Worm (Caenorhabditis elegans) whole organism, L3 larva: ENCODE measurements around the gene T05B4.13.

ENCODE experiments used
- R02D3.7 ChIP-seq: fragments of 150-350 bp; optimal IDR thresholded peaks from 2 replicates; lab custom pipeline; 2014; ENCODE audit warnings: missing biosample characterization, missing genetic modification characterization
- ZK546.5 ChIP-seq: sonication (generic microtip); optimal IDR thresholded peaks from 2 replicates; lab custom pipeline; 2017; ENCODE audit warnings: missing biosample characterization, missing genetic modification characterization
- aly-2 ChIP-seq: fragments of 150-350 bp; optimal IDR thresholded peaks from 2 replicates; lab custom pipeline; 2014; ENCODE audit warnings: missing biosample characterization, missing genetic modification characterization
- ama-1 ChIP-seq: fragments of 150-350 bp; optimal IDR thresholded peaks from 2 replicates; lab custom pipeline; 2018
- ceh-16 ChIP-seq: sonication (generic microtip); optimal IDR thresholded peaks from 2 replicates; lab custom pipeline; 2017; ENCODE audit warnings: missing biosample characterization, missing genetic modification characterization
- ceh-28 ChIP-seq: fragments of 150-350 bp; optimal IDR thresholded peaks from 2 replicates; lab custom pipeline; 2014; ENCODE audit warnings: missing biosample characterization, missing genetic modification reagents, missing genetic modification characterization
- ceh-9 ChIP-seq: sonication (generic microtip); optimal IDR thresholded peaks from 2 replicates; lab custom pipeline; 2018; ENCODE audit warnings: missing biosample characterization, missing genetic modification characterization
- daf-12 ChIP-seq: fragments of 150-350 bp; optimal IDR thresholded peaks from 2 replicates; lab custom pipeline; 2014; ENCODE audit warnings: missing biosample characterization, missing genetic modification reagents, missing genetic modification characterization
- egl-27 ChIP-seq: sonication (generic microtip); optimal IDR thresholded peaks from 4 replicates; lab custom pipeline; 2017; ENCODE audit warnings: missing biosample characterization, missing genetic modification reagents, missing genetic modification characterization
- egl-5 ChIP-seq: fragments of 150-350 bp; optimal IDR thresholded peaks from 2 replicates; lab custom pipeline; 2017; ENCODE audit warnings: missing biosample characterization, missing genetic modification reagents, missing genetic modification characterization, inconsistent platforms
- elt-1 ChIP-seq: fragments of 150-350 bp; optimal IDR thresholded peaks from 2 replicates; lab custom pipeline; 2014; ENCODE audit warnings: missing biosample characterization, missing genetic modification characterization
- elt-2 ChIP-seq: sonication (generic microtip); optimal IDR thresholded peaks from 2 replicates; lab custom pipeline; 2016; ENCODE audit warnings: missing genetic modification reagents, mild to moderate bottlenecking, missing genetic modification characterization, missing compliant biosample characterization
- elt-3 ChIP-seq, 3 experiments: fragments of 150-350 bp in 1 of 3; sonication (generic microtip) in 2 of 3; optimal IDR thresholded peaks; 2 replicates in 2 of 3; 4 replicates in 1 of 3; lab custom pipeline; 2014 to 2017; ENCODE audit warnings: missing biosample characterization in 3 of 3, missing genetic modification characterization in 3 of 3
- eor-1 ChIP-seq, 2 experiments: fragments of 150-350 bp; optimal IDR thresholded peaks; 2 replicates each; lab custom pipeline; 2014 to 2018; ENCODE audit warnings: missing biosample characterization in 2 of 2, missing genetic modification characterization in 2 of 2
- fkh-10 ChIP-seq: sonication (generic microtip); optimal IDR thresholded peaks from 2 replicates; lab custom pipeline; 2017; ENCODE audit warnings: missing biosample characterization, missing genetic modification reagents, missing genetic modification characterization
- fos-1 ChIP-seq: fragments of 150-350 bp; optimal IDR thresholded peaks from 2 replicates; lab custom pipeline; 2014; ENCODE audit warnings: missing biosample characterization, missing genetic modification characterization
- hmg-11 ChIP-seq: sonication (generic microtip); optimal IDR thresholded peaks from 2 replicates; lab custom pipeline; 2016; ENCODE audit warnings: missing genetic modification characterization, missing compliant biosample characterization
- jun-1 ChIP-seq: fragments of 150-350 bp; optimal IDR thresholded peaks from 2 replicates; lab custom pipeline; 2014; ENCODE audit warnings: missing biosample characterization, missing genetic modification reagents, missing genetic modification characterization
- lin-15B ChIP-seq: fragments of 150-350 bp; optimal IDR thresholded peaks from 2 replicates; lab custom pipeline; 2014; ENCODE audit warnings: missing biosample characterization, missing genetic modification characterization
- lin-39 ChIP-seq: fragments of 150-350 bp; optimal IDR thresholded peaks from 2 replicates; lab custom pipeline; 2018; ENCODE audit warnings: missing biosample characterization, missing genetic modification reagents, missing genetic modification characterization
- lsy-12 ChIP-seq: sonication (generic microtip); optimal IDR thresholded peaks from 2 replicates; lab custom pipeline; 2016; ENCODE audit warnings: mild to moderate bottlenecking, missing genetic modification characterization, missing compliant biosample characterization
- mdl-1 ChIP-seq: fragments of 150-350 bp; optimal IDR thresholded peaks from 2 replicates; lab custom pipeline; 2014; ENCODE audit warnings: missing biosample characterization, missing genetic modification characterization
- mml-1 ChIP-seq: fragments of 150-350 bp; sonication (generic microtip); optimal IDR thresholded peaks from 3 replicates; lab custom pipeline; 2014; ENCODE audit warnings: missing biosample characterization, missing genetic modification characterization
- nfya-1 ChIP-seq: sonication (generic microtip); optimal IDR thresholded peaks from 2 replicates; lab custom pipeline; 2017; ENCODE audit warnings: missing genetic modification characterization, mild to moderate bottlenecking, missing compliant biosample characterization, antibody characterized with exemption, moderate library complexity; ENCODE audit not compliant: insufficient read depth
- nhr-11 ChIP-seq: fragments of 150-350 bp; optimal IDR thresholded peaks from 2 replicates; lab custom pipeline; 2014; ENCODE audit warnings: missing biosample characterization, missing genetic modification characterization
- nhr-12 ChIP-seq: fragments of 150-350 bp; optimal IDR thresholded peaks from 2 replicates; lab custom pipeline; 2014; ENCODE audit warnings: missing biosample characterization, missing genetic modification characterization
- nhr-23 ChIP-seq: fragments of 150-350 bp; optimal IDR thresholded peaks from 2 replicates; lab custom pipeline; 2014; ENCODE audit warnings: missing biosample characterization, missing genetic modification reagents, missing genetic modification characterization
- nhr-237 ChIP-seq: fragments of 150-350 bp; optimal IDR thresholded peaks from 2 replicates; lab custom pipeline; 2014; ENCODE audit warnings: missing biosample characterization, missing genetic modification characterization
- nhr-25 ChIP-seq: sonication (generic microtip); optimal IDR thresholded peaks from 2 replicates; lab custom pipeline; 2017; ENCODE audit warnings: missing biosample characterization, missing genetic modification characterization
- nhr-43 ChIP-seq: sonication (generic microtip); optimal IDR thresholded peaks from 2 replicates; lab custom pipeline; 2016; ENCODE audit warnings: mild to moderate bottlenecking, missing genetic modification characterization, missing compliant biosample characterization; ENCODE audit not compliant: poor library complexity, severe bottlenecking
- nhr-67 ChIP-seq: fragments of 150-350 bp; optimal IDR thresholded peaks from 2 replicates; lab custom pipeline; 2014; ENCODE audit warnings: missing biosample characterization, missing genetic modification characterization
- nhr-76 ChIP-seq: fragments of 150-350 bp; sonication (generic microtip); optimal IDR thresholded peaks from 5 replicates; lab custom pipeline; 2014; ENCODE audit warnings: missing biosample characterization, missing genetic modification characterization
- nhr-77 ChIP-seq: fragments of 150-350 bp; optimal IDR thresholded peaks from 2 replicates; lab custom pipeline; 2014; ENCODE audit warnings: missing biosample characterization, missing genetic modification characterization
- pha-4 ChIP-seq: fragments of 150-350 bp; optimal IDR thresholded peaks from 2 replicates; lab custom pipeline; 2014; ENCODE audit warnings: missing biosample characterization, missing genetic modification reagents, missing genetic modification characterization
- pqm-1 ChIP-seq: fragments of 150-350 bp; optimal IDR thresholded peaks from 2 replicates; lab custom pipeline; 2017; ENCODE audit warnings: missing biosample characterization, missing genetic modification characterization, inconsistent platforms
- sea-2 ChIP-seq: fragments of 150-350 bp; sonication (generic microtip); optimal IDR thresholded peaks from 4 replicates; lab custom pipeline; 2014; ENCODE audit warnings: missing biosample characterization, missing genetic modification reagents, missing genetic modification characterization
- skn-1 ChIP-seq: fragments of 150-350 bp; optimal IDR thresholded peaks from 2 replicates; lab custom pipeline; 2014; ENCODE audit warnings: missing biosample characterization, missing genetic modification characterization
- snpc-4 ChIP-seq: fragments of 150-350 bp; optimal IDR thresholded peaks from 2 replicates; lab custom pipeline; 2014; ENCODE audit warnings: missing biosample characterization, missing genetic modification characterization
- tbx-2 ChIP-seq: sonication (generic microtip); optimal IDR thresholded peaks from 2 replicates; lab custom pipeline; 2016; ENCODE audit warnings: mild to moderate bottlenecking, missing genetic modification characterization, missing compliant biosample characterization
- unc-39 ChIP-seq: sonication (generic microtip); optimal IDR thresholded peaks from 4 replicates; lab custom pipeline; 2017; ENCODE audit warnings: missing biosample characterization, missing genetic modification characterization
- unc-62 ChIP-seq: fragments of 150-350 bp; sonication (generic microtip); optimal IDR thresholded peaks from 4 replicates; lab custom pipeline; 2014; ENCODE audit warnings: missing biosample characterization, missing genetic modification reagents, missing genetic modification characterization
- zag-1 ChIP-seq: fragments of 150-350 bp; optimal IDR thresholded peaks from 2 replicates; lab custom pipeline; 2014; ENCODE audit warnings: missing biosample characterization, missing genetic modification characterization
- ztf-11 ChIP-seq: fragments of 150-350 bp; optimal IDR thresholded peaks from 2 replicates; lab custom pipeline; 2014; ENCODE audit warnings: missing biosample characterization, missing genetic modification characterization
- ztf-4 ChIP-seq: fragments of 150-350 bp; optimal IDR thresholded peaks from 2 replicates; lab custom pipeline; 2014; ENCODE audit warnings: missing biosample characterization, missing genetic modification characterization

The T05B4.13 gene

DNA sequence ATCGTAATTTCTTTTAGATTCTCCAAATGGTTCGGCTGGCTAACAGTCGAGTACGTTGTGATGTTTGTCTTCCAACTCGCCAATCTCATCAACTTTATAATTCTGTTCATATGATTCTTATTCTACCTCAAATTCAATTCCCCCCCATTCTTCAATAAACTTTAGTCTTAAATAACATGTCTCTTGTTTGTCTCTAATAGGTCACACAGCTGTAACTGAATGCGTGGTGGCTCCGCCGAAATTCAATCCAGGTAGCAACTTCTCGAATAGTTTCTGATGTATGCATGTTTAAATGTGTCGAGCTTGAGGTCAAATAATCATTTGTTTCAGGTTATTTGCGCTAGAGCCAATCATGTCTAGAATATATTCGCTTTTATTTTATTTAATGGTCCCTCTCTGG lies 11.4 kb upstream of the T05B4.13 start, which contains the start of gene lgc-29:
Gene lgc-29 (plus strand): TSS at position 301 of the 400 bp plus-strand sequence.
- TF ChIP-seq sea-2 (GFP tag; lab: Kevin White, UChicago), result no peak
- TF ChIP-seq nhr-67 (tag; lab: Kevin White, UChicago), result no peak
- TF ChIP-seq lin-15B (tag; lab: Kevin White, UChicago), result no peak
- TF ChIP-seq unc-39 (tag; lab: Kevin White, UChicago), result no peak
- TF ChIP-seq nhr-77 (tag; lab: Kevin White, UChicago), result no peak
- no peak for TF ChIP-seq jun-1 (tag; lab: Kevin White, UChicago)
- no peak for TF ChIP-seq pha-4 (tag; lab: Kevin White, UChicago)
- no peak for TF ChIP-seq eor-1 (tag; optimal IDR thresholded peaks at IDR 0.05; lab: Kevin White, UChicago)
- no peak for TF ChIP-seq elt-2 (tag; lab: Kevin White, UChicago)
- no peak for TF ChIP-seq egl-5
- no peak for TF ChIP-seq elt-1 (tag; lab: Kevin White, UChicago)
- TF ChIP-seq pqm-1, result no peak
- no peak for TF ChIP-seq skn-1 (tag; lab: Kevin White, UChicago)
- TF ChIP-seq zag-1 (tag; lab: Kevin White, UChicago), result no peak
- TF ChIP-seq mml-1, result no peak
- no peak for TF ChIP-seq fos-1 (tag; lab: Kevin White, UChicago)
- TF ChIP-seq ama-1, result no peak
- TF ChIP-seq ceh-9 (tag; lab: Kevin White, UChicago), result no peak
- TF ChIP-seq fkh-10 (GFP tag; lab: Kevin White, UChicago), result no peak
- TF ChIP-seq ztf-4, result no peak

DNA sequence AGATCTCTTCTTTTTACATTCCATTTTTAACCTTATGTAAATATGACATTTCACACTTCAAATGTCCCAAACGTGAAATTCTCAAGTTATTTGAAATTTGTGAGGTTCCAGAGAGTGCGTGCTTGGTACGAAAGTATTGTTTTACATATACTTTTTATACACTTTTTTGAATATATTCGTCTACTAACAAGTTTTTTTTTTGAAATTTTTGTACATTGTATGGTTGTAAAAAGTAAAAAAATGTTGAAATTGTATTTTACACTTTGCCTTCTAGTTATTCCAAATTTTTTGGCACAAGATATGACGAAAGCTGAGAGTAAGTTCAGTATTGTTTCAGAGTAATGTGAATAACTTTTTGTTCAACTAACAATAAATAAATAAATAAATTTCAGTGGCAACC lies 7.4 kb upstream of the T05B4.13 start, which contains the start of gene lgc-1:
Gene lgc-1 (plus strand): TSS at position 301 of the 400 bp plus-strand sequence.
- TF ChIP-seq egl-27 (tag; lab: Kevin White, UChicago), result no peak
- no peak for TF ChIP-seq snpc-4
- no peak for TF ChIP-seq eor-1 (tag; optimal IDR thresholded peaks at IDR 0.05; lab: Kevin White, UChicago)
- TF ChIP-seq unc-39 (tag; lab: Kevin White, UChicago), result no peak
- no peak for TF ChIP-seq hmg-11 (tag; lab: Kevin White, UChicago)
- no peak for TF ChIP-seq zag-1 (tag; lab: Kevin White, UChicago)
- no peak for TF ChIP-seq mdl-1 (tag; lab: Kevin White, UChicago)
- TF ChIP-seq R02D3.7 (tag; lab: Kevin White, UChicago), result no peak
- no peak for TF ChIP-seq elt-3 (tag; optimal IDR thresholded peaks at IDR 0.05; lab: Kevin White, UChicago)
- no peak for TF ChIP-seq ztf-4
- no peak for TF ChIP-seq tbx-2 (tag; lab: Kevin White, UChicago)
- no peak for TF ChIP-seq nhr-77 (tag; lab: Kevin White, UChicago)
- no peak for TF ChIP-seq nfya-1
- TF ChIP-seq nhr-23, result no peak

DNA sequence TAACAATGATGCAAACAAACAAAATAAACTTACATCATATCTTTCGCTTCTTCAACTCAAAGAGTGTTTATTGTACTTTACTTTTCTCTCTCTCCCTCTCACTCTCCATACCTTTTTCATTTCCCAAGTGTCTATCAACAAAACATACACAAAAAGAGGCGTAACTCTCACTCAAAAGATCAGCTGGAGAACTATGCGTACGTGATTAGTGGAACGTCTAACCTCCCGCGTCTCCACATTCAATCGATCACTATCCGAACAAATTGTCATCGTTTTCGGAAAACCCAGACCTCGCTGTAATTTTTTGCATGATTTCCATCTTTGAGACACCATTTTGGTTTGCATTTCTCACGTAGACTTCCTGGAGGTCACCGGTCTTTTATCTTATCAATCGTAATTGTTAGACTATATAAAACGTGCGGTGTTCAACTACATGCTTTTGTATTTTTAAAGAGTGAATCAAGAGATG lies 4.2 kb upstream of the T05B4.13 start, which contains the start of gene nhr-57:
Gene nhr-57 (plus strand): TSS at position 419 of the 469 bp plus-strand sequence.
- TF ChIP-seq ama-1, result peak; percentile 26
- no peak for TF ChIP-seq ztf-11 (tag; lab: Kevin White, UChicago)
- peak; percentile 77 for TF ChIP-seq nhr-25
- no peak for TF ChIP-seq nhr-11 (tag; lab: Kevin White, UChicago)
- no peak for TF ChIP-seq unc-39 (tag; lab: Kevin White, UChicago)
- TF ChIP-seq elt-2 (tag; lab: Kevin White, UChicago), result peak; percentile 82
- TF ChIP-seq eor-1 (tag; optimal IDR thresholded peaks at IDR 0.05; lab: Kevin White, UChicago), result no peak
- peak; percentile 67 for TF ChIP-seq nhr-23
- TF ChIP-seq pha-4 (tag; lab: Kevin White, UChicago), result peak; percentile 98
- TF ChIP-seq elt-1 (tag; lab: Kevin White, UChicago), result no peak
- no peak for TF ChIP-seq jun-1 (tag; lab: Kevin White, UChicago)
- TF ChIP-seq ceh-16 (tag; lab: Kevin White, UChicago), result no peak
- TF ChIP-seq nhr-43 (tag; lab: Kevin White, UChicago), result peak; percentile 81
- TF ChIP-seq nhr-12 (tag; lab: Kevin White, UChicago), result no peak
- no peak for TF ChIP-seq sea-2 (GFP tag; lab: Kevin White, UChicago)
- TF ChIP-seq egl-5, result peak; percentile 65
- no peak for TF ChIP-seq nfya-1
- peak in 1 of 3 experiments; percentile 42 for TF ChIP-seq elt-3 (tag; optimal IDR thresholded peaks at IDR 0.05; lab: Kevin White, UChicago)
- no peak for TF ChIP-seq unc-62
- peak; percentile 73 for TF ChIP-seq ceh-28 (tag; lab: Kevin White, UChicago)
- TF ChIP-seq pqm-1, result peak; percentile 74
- no peak for TF ChIP-seq nhr-76 (tag; lab: Kevin White, UChicago)
- no peak for TF ChIP-seq ztf-4
- TF ChIP-seq zag-1 (tag; lab: Kevin White, UChicago), result no peak
- no peak for TF ChIP-seq daf-12
- TF ChIP-seq lsy-12, result no peak
- TF ChIP-seq mdl-1 (tag; lab: Kevin White, UChicago), result peak; percentile 28
- no peak for TF ChIP-seq fos-1 (tag; lab: Kevin White, UChicago)
- TF ChIP-seq hmg-11 (tag; lab: Kevin White, UChicago), result no peak
- TF ChIP-seq ZK546.5 (tag; lab: Kevin White, UChicago), result no peak
- TF ChIP-seq snpc-4, result no peak
- no peak for TF ChIP-seq lin-15B (tag; lab: Kevin White, UChicago)
- no peak for TF ChIP-seq nhr-237 (tag; lab: Kevin White, UChicago)
- TF ChIP-seq ceh-9 (tag; lab: Kevin White, UChicago), result no peak
- no peak for TF ChIP-seq R02D3.7 (tag; lab: Kevin White, UChicago)
- no peak for TF ChIP-seq fkh-10 (GFP tag; lab: Kevin White, UChicago)
- no peak for TF ChIP-seq nhr-67 (tag; lab: Kevin White, UChicago)
- TF ChIP-seq skn-1 (tag; lab: Kevin White, UChicago), result peak; percentile 84
- TF ChIP-seq aly-2, result no peak
- peak; percentile 53 for TF ChIP-seq lin-39 (tag; lab: Kevin White, UChicago)
